Worm (Caenorhabditis elegans): ENCODE measurements around the gene F40G9.5.

DNA sequence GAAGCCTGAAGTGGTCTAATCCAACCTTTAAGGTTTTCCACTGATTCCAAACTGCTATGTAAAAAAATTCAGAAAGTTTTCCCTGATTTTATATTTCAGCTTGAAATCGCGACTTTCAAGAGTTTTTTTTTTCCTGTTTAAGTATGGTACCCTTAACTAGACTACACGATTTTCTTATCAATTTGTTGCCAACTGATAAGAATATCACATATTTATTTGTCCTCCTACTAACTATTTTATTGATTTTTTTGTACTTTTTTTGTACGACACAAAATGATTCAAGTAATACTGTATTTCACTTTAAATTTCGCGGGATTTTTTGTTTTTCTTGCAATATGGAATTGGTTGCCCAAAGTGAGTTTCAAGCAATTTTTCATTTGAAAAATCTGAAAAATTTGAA lies 2.0 kb downstream of the F40G9.5 start:
- TF ChIP-seq cog-1 (tag; optimal IDR thresholded peaks at IDR 0.05) (no peak), flt-1 (GFP tag; IDR thresholded peaks at IDR 0.05) (no peak), med-1 (GFP tag; optimal IDR thresholded peaks at IDR 0.05; ENCODE audit: insufficient read depth) (no peak), T22C8.4 (GFP tag; IDR thresholded peaks at IDR 0.05) (no peak), ztf-29 (GFP tag; IDR thresholded peaks at IDR 0.05) (no peak), tab-1 (GFP tag; IDR thresholded peaks at IDR 0.05) (no peak), ztf-23 (GFP tag; IDR thresholded peaks at IDR 0.05) (no peak), ref-1 (GFP tag; conservative IDR thresholded peaks at IDR 0.05) (no peak)

All from whole organism, midembryonic.